Fruit fly (Drosophila melanogaster) whole organism, embryonic: Measurements from ENCODE around the gene Trf4-2.

Experiments
- BtbVII ChIP-seq: fragments of 200-800 bp; sonication (Bioruptor generic); optimal IDR thresholded peaks from 3 replicates; lab custom pipeline; 2017; ENCODE audit warnings: missing biosample characterization, mild to moderate bottlenecking, missing genetic modification characterization
- CG10543 ChIP-seq: fragments of 200-800 bp; sonication (Bioruptor generic); optimal IDR thresholded peaks from 3 replicates; lab custom pipeline; 2017; ENCODE audit warnings: missing biosample characterization, mild to moderate bottlenecking, missing genetic modification characterization, moderate library complexity
- CG11085 ChIP-seq: fragments of 200-800 bp; sonication (Bioruptor generic); IDR thresholded peaks from 2 replicates; pipeline ENCODE4 v1.3.6; 2022; ENCODE audit warnings: missing biosample characterization, missing genetic modification characterization
- CG11723 ChIP-seq: fragments of 200-800 bp; sonication (Bioruptor generic); optimal IDR thresholded peaks from 2 replicates; lab custom pipeline; 2017; ENCODE audit warnings: missing biosample characterization, mild to moderate bottlenecking, missing genetic modification characterization
- CG15601 ChIP-seq: fragments of 200-800 bp; sonication (Bioruptor generic); optimal IDR thresholded peaks from 3 replicates; lab custom pipeline; 2019; ENCODE audit warnings: missing biosample characterization, mild to moderate bottlenecking, missing genetic modification characterization, moderate library complexity
- CG16779 ChIP-seq: fragments of 200-800 bp; sonication (Bioruptor generic); IDR thresholded peaks from 2 replicates; pipeline ENCODE4 v1.3.6; 2022; ENCODE audit warnings: missing biosample characterization, missing genetic modification characterization
- CG1792 ChIP-seq: fragments of 200-800 bp; sonication (Bioruptor generic); optimal IDR thresholded peaks from 2 replicates; lab custom pipeline; 2016; ENCODE audit warnings: missing biosample characterization, missing genetic modification characterization
- CG30403 ChIP-seq: fragments of 200-800 bp; sonication (Bioruptor generic); optimal IDR thresholded peaks from 3 replicates; lab custom pipeline; 2016; ENCODE audit warnings: missing biosample characterization, missing genetic modification characterization
- CG33213 ChIP-seq: fragments of 200-800 bp; sonication (Bioruptor generic); optimal IDR thresholded peaks from 3 replicates; lab custom pipeline; 2016; ENCODE audit warnings: missing biosample characterization, missing genetic modification characterization
- CG42726 ChIP-seq: fragments of 200-800 bp; sonication (Bioruptor generic); IDR thresholded peaks from 2 replicates; pipeline ENCODE4 v1.3.6; 2022; ENCODE audit warnings: missing biosample characterization, missing genetic modification characterization; ENCODE audit not compliant: partially characterized antibody
- CG6654 ChIP-seq: fragments of 200-800 bp; sonication (Bioruptor generic); optimal IDR thresholded peaks from 2 replicates; lab custom pipeline; 2017; ENCODE audit warnings: missing biosample characterization, mild to moderate bottlenecking, missing genetic modification characterization
- CG6791 ChIP-seq: fragments of 200-800 bp; sonication (Bioruptor generic); IDR thresholded peaks from 3 replicates; pipeline ENCODE4 v1.3.6; 2022; ENCODE audit warnings: missing biosample characterization, missing genetic modification characterization; ENCODE audit not compliant: partially characterized antibody
- CG6813 ChIP-seq: fragments of 200-800 bp; sonication (Bioruptor generic); optimal IDR thresholded peaks from 2 replicates; lab custom pipeline; 2017; ENCODE audit warnings: missing biosample characterization, missing genetic modification characterization, mild to moderate bottlenecking, moderate library complexity, missing genetic modification reagents
- CG6854 ChIP-seq: fragments of 200-800 bp; sonication (Bioruptor generic); optimal IDR thresholded peaks from 3 replicates; lab custom pipeline; 2017; ENCODE audit warnings: missing biosample characterization, mild to moderate bottlenecking, missing genetic modification characterization
- CG9817 ChIP-seq: fragments of 200-800 bp; sonication (Bioruptor generic); optimal IDR thresholded peaks from 2 replicates; lab custom pipeline; 2018; ENCODE audit warnings: missing biosample characterization, mild to moderate bottlenecking, missing genetic modification characterization, moderate library complexity
- Chrac-16 ChIP-seq: fragments of 200-800 bp; sonication (Bioruptor generic); optimal IDR thresholded peaks from 3 replicates; lab custom pipeline; 2016; ENCODE audit warnings: missing biosample characterization, missing genetic modification characterization
- Dfd ChIP-seq, 2 experiments: fragments of >200 bp; optimal IDR thresholded peaks; 2 replicates each; lab custom pipeline; 2017; ENCODE audit warnings: missing biosample characterization in 2 of 2, missing genetic modification characterization in 2 of 2
- Dip3 ChIP-seq: fragments of 200-800 bp; sonication (Bioruptor generic); optimal IDR thresholded peaks from 3 replicates; lab custom pipeline; 2016; ENCODE audit warnings: missing biosample characterization, missing genetic modification characterization
- Gsc ChIP-seq: fragments of 200-800 bp; sonication (Bioruptor generic); IDR thresholded peaks from 2 replicates; pipeline ENCODE4 v1.3.6; 2022; ENCODE audit warnings: missing biosample characterization, missing genetic modification characterization
- HLH4C ChIP-seq: fragments of 200-800 bp; sonication (Bioruptor generic); IDR thresholded peaks from 3 replicates; pipeline ENCODE4 v1.3.6; 2022; ENCODE audit warnings: missing biosample characterization, missing genetic modification characterization; ENCODE audit not compliant: partially characterized antibody
- Hmr ChIP-seq: fragments of 200-800 bp; sonication (Bioruptor generic); optimal IDR thresholded peaks from 3 replicates; lab custom pipeline; 2017; ENCODE audit warnings: mild to moderate bottlenecking, missing biosample characterization, missing genetic modification reagents, missing genetic modification characterization
- Hr3 ChIP-seq: fragments of 200-800 bp; sonication (Bioruptor generic); optimal IDR thresholded peaks from 3 replicates; lab custom pipeline; 2016; ENCODE audit warnings: missing biosample characterization, missing genetic modification characterization
- Lhr ChIP-seq: fragments of 200-800 bp; sonication (Bioruptor generic); optimal IDR thresholded peaks from 3 replicates; lab custom pipeline; 2017; ENCODE audit warnings: mild to moderate bottlenecking, missing biosample characterization, missing genetic modification reagents, missing genetic modification characterization
- Med ChIP-seq: fragments of 200-800 bp; sonication (Bioruptor generic); peaks from one replicate; lab custom pipeline; 2016; ENCODE audit warnings: missing biosample characterization, missing genetic modification characterization, mild to moderate bottlenecking, inconsistent platforms, moderate library complexity
- NK7.1 ChIP-seq: fragments of 200-800 bp; sonication (Bioruptor generic); optimal IDR thresholded peaks from 3 replicates; lab custom pipeline; 2016; ENCODE audit warnings: missing biosample characterization, missing genetic modification characterization
- Oaz ChIP-seq: fragments of 200-800 bp; sonication (Bioruptor generic); IDR thresholded peaks from 2 replicates; pipeline ENCODE4 v1.3.6; 2022; ENCODE audit warnings: missing biosample characterization, missing genetic modification characterization
- Sry-β ChIP-seq: fragments of 200-800 bp; sonication (Bioruptor generic); optimal IDR thresholded peaks from 2 replicates; lab custom pipeline; 2018; ENCODE audit warnings: missing biosample characterization, mild to moderate bottlenecking, missing genetic modification characterization, moderate library complexity
- YL-1 ChIP-seq: fragments of 200-800 bp; sonication (Bioruptor generic); optimal IDR thresholded peaks from 3 replicates; lab custom pipeline; 2017; ENCODE audit warnings: missing biosample characterization, mild to moderate bottlenecking, missing genetic modification characterization
- ab ChIP-seq: fragments of 200-800 bp; sonication (Bioruptor generic); optimal IDR thresholded peaks from 2 replicates; lab custom pipeline; 2016; ENCODE audit warnings: missing biosample characterization, missing genetic modification characterization
- caup ChIP-seq: fragments of 200-800 bp; sonication (Bioruptor generic); optimal IDR thresholded peaks from 3 replicates; lab custom pipeline; 2017; ENCODE audit warnings: missing biosample characterization, mild to moderate bottlenecking, missing genetic modification characterization, moderate library complexity; ENCODE audit not compliant: severe bottlenecking
- crc ChIP-seq: fragments of 200-800 bp; sonication (Bioruptor generic); optimal IDR thresholded peaks from 2 replicates; lab custom pipeline; 2016; ENCODE audit warnings: missing biosample characterization, missing genetic modification characterization
- disco-r ChIP-seq: fragments of 200-800 bp; sonication (Bioruptor generic); optimal IDR thresholded peaks from 2 replicates; lab custom pipeline; 2016; ENCODE audit warnings: missing biosample characterization, missing genetic modification characterization
- dm ChIP-seq: fragments of 200-800 bp; sonication (Bioruptor generic); optimal IDR thresholded peaks from 3 replicates; lab custom pipeline; 2016; ENCODE audit warnings: missing biosample characterization, missing genetic modification characterization
- dmrt11E ChIP-seq: fragments of 200-800 bp; sonication (Bioruptor generic); optimal IDR thresholded peaks from 3 replicates; lab custom pipeline; 2018; ENCODE audit warnings: missing biosample characterization, mild to moderate bottlenecking, missing genetic modification characterization, moderate library complexity
- eve ChIP-seq, 2 experiments: fragments of >200 bp; optimal IDR thresholded peaks; 2 replicates each; lab custom pipeline; 2017; ENCODE audit warnings: missing biosample characterization in 2 of 2, missing genetic modification characterization in 2 of 2
- kni ChIP-seq: fragments of 200-800 bp; sonication (Bioruptor generic); optimal IDR thresholded peaks from 3 replicates; lab custom pipeline; 2017; ENCODE audit warnings: mild to moderate bottlenecking, missing biosample characterization, missing genetic modification reagents, missing genetic modification characterization
- lab ChIP-seq: fragments of 200-800 bp; sonication (Bioruptor generic); optimal IDR thresholded peaks from 3 replicates; lab custom pipeline; 2017; ENCODE audit warnings: missing biosample characterization, missing genetic modification characterization, mild to moderate bottlenecking, moderate library complexity, missing genetic modification reagents
- nerfin-1 ChIP-seq: fragments of 200-800 bp; sonication (Bioruptor generic); optimal IDR thresholded peaks from 3 replicates; lab custom pipeline; 2019; ENCODE audit warnings: missing biosample characterization, mild to moderate bottlenecking, missing genetic modification characterization, moderate library complexity
- odd ChIP-seq: fragments of 200-800 bp; sonication (Bioruptor generic); optimal IDR thresholded peaks from 2 replicates; lab custom pipeline; 2017; ENCODE audit warnings: missing biosample characterization, mild to moderate bottlenecking, missing genetic modification characterization
- pum ChIP-seq: fragments of 200-800 bp; sonication (Bioruptor generic); optimal IDR thresholded peaks from 2 replicates; lab custom pipeline; 2016; ENCODE audit warnings: missing biosample characterization, missing genetic modification characterization
- rib ChIP-seq: fragments of 200-800 bp; sonication (Bioruptor generic); IDR thresholded peaks from 2 replicates; pipeline ENCODE4 v1.3.6; 2022; ENCODE audit warnings: missing biosample characterization, missing genetic modification characterization
- ro ChIP-seq: fragments of 200-800 bp; sonication (Bioruptor generic); IDR thresholded peaks from 2 replicates; pipeline ENCODE4 v1.3.6; 2022; ENCODE audit warnings: missing biosample characterization, missing genetic modification characterization
- sens-2 ChIP-seq: fragments of 200-800 bp; sonication (Bioruptor generic); IDR thresholded peaks from 2 replicates; pipeline ENCODE4 v1.3.6; 2022; ENCODE audit warnings: missing biosample characterization, missing genetic modification characterization
- tna ChIP-seq: fragments of 200-800 bp; sonication (Bioruptor generic); IDR thresholded peaks from 2 replicates; pipeline ENCODE4 v1.3.6; 2022; ENCODE audit warnings: missing biosample characterization, missing genetic modification characterization; ENCODE audit not compliant: partially characterized antibody
- twi ChIP-seq: fragments of 200-800 bp; optimal IDR thresholded peaks from 2 replicates; lab custom pipeline; 2019; ENCODE audit warnings: missing biosample characterization, mild to moderate bottlenecking, missing genetic modification characterization, moderate library complexity
- unc-4 ChIP-seq: fragments of 200-800 bp; sonication (Bioruptor generic); IDR thresholded peaks from 2 replicates; pipeline ENCODE4 v1.3.6; 2022; ENCODE audit warnings: missing biosample characterization, missing genetic modification characterization; ENCODE audit not compliant: partially characterized antibody
- usp ChIP-seq: fragments of >200 bp; optimal IDR thresholded peaks from 2 replicates; lab custom pipeline; 2017; ENCODE audit warnings: missing biosample characterization, missing genetic modification characterization
- vnd ChIP-seq: fragments of 200-800 bp; sonication (Bioruptor generic); IDR thresholded peaks from 3 replicates; pipeline ENCODE4 v1.3.6; 2022; ENCODE audit warnings: missing biosample characterization, missing genetic modification characterization; ENCODE audit not compliant: partially characterized antibody
- wek ChIP-seq: fragments of 200-800 bp; sonication (Bioruptor generic); optimal IDR thresholded peaks from 3 replicates; lab custom pipeline; 2018; ENCODE audit warnings: missing biosample characterization, mild to moderate bottlenecking, missing genetic modification characterization, moderate library complexity
- yki ChIP-seq: fragments of >200 bp; optimal IDR thresholded peaks from 3 replicates; lab custom pipeline; 2018

Gene Trf4-2

DNA sequence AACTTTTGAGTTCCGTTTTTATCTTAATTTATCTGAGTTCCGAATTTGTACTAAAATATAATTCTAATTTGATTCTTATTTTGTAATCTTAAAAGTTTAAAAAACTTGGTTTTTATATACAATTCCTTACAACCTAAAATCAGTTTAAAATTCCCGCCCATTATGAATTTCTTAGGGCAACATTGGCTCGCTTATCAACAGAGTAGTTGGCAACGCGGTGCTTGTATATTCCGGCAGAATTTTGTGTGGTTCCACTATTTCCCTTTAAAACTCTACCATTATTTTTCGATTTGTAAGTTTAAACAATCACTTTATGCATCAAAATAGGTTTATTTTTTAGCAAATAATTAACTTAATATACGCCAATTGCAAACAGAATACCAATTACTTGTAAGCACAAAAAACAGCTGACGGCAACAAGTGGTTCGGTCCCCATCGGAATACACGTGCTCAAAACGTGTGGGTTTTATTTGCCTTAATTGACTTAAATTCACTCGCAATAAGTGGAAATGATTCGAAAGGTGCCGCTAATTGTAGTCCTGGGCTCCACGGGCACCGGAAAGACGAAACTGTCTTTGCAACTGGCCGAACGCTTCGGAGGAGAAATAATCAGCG lies 48.1 kb upstream of the Trf4-2 start, which contains the start of the genes CG11089 and CG31381 (continued):
- TF ChIP-seq nerfin-1 (tag; lab: Kevin White, UChicago): no peak
- no peak for TF ChIP-seq CG42726 (GFP tag; lab: Robert Waterston, UW)
- no peak for TF ChIP-seq ab (GFP tag; lab: Kevin White, UChicago)
- TF ChIP-seq YL-1 (GFP tag; lab: Kevin White, UChicago): no peak
- no peak for TF ChIP-seq kni
- no peak for TF ChIP-seq CG15601 (tag; lab: Kevin White, UChicago)
- TF ChIP-seq sens-2 (GFP tag; lab: Robert Waterston, UW): no peak
- TF ChIP-seq CG6854 (GFP tag; lab: Kevin White, UChicago): no peak
- no peak for TF ChIP-seq HLH4C (GFP tag; lab: Robert Waterston, UW)
- TF ChIP-seq CG1792 (GFP tag; lab: Kevin White, UChicago): no peak
- TF ChIP-seq tna (GFP tag; lab: Robert Waterston, UW): no peak
- no peak for TF ChIP-seq CG30403
- TF ChIP-seq usp (GFP tag; lab: Kevin White, UChicago): no peak
- peak; percentile 45 for TF ChIP-seq caup (GFP tag; lab: Kevin White, UChicago)
- TF ChIP-seq pum: no peak
- TF ChIP-seq unc-4 (GFP tag; lab: Robert Waterston, UW): peak; percentile 16; the same call in 1 of the 2 replicates
- TF ChIP-seq eve (GFP tag; optimal IDR thresholded peaks at IDR 0.05; lab: Kevin White, UChicago): no peak
- no peak for TF ChIP-seq CG16779 (GFP tag; lab: Robert Waterston, UW)
- TF ChIP-seq CG9817 (tag; lab: Kevin White, UChicago): no peak
- no peak for TF ChIP-seq Dip3
- no peak for TF ChIP-seq Oaz (GFP tag; lab: Robert Waterston, UW)
- no peak for TF ChIP-seq CG11723 (GFP tag; lab: Kevin White, UChicago)
- TF ChIP-seq dmrt11E (tag; lab: Kevin White, UChicago): no peak
- TF ChIP-seq Dfd (GFP tag; optimal IDR thresholded peaks at IDR 0.05; lab: Kevin White, UChicago): no peak
- no peak for TF ChIP-seq BtbVII (GFP tag; lab: Kevin White, UChicago)
- TF ChIP-seq Hmr (GFP tag; lab: Kevin White, UChicago): no peak
- TF ChIP-seq NK7.1 (GFP tag; lab: Kevin White, UChicago): no peak
- no peak for TF ChIP-seq ro (GFP tag; lab: Robert Waterston, UW)
- TF ChIP-seq Med (GFP tag; lab: Kevin White, UChicago): no peak
- TF ChIP-seq wek (GFP tag; lab: Kevin White, UChicago): no peak
- no peak for TF ChIP-seq CG33213 (GFP tag; lab: Kevin White, UChicago)
- TF ChIP-seq Gsc (GFP tag; lab: Robert Waterston, UW): no peak
- TF ChIP-seq disco-r (GFP tag; lab: Kevin White, UChicago): no peak
- TF ChIP-seq Sry-β (GFP tag; lab: Kevin White, UChicago): no peak
- TF ChIP-seq yki (lab: Kevin White, UChicago): no peak
- TF ChIP-seq CG10543: no peak
- no peak for TF ChIP-seq vnd
- no peak for TF ChIP-seq CG6654
- no peak for TF ChIP-seq CG6813 (GFP tag; lab: Kevin White, UChicago)
- TF ChIP-seq odd (GFP tag; lab: Kevin White, UChicago): no peak
- no peak for TF ChIP-seq Chrac-16 (GFP tag; lab: Kevin White, UChicago)
- no peak for TF ChIP-seq CG11085 (GFP tag; lab: Robert Waterston, UW)
- no peak for TF ChIP-seq lab (GFP tag; lab: Kevin White, UChicago)
- no peak for TF ChIP-seq Lhr (GFP tag; lab: Kevin White, UChicago)
- no peak for TF ChIP-seq crc (GFP tag; lab: Kevin White, UChicago)
- TF ChIP-seq rib (GFP tag; lab: Robert Waterston, UW): no peak
- TF ChIP-seq Hr3 (GFP tag; lab: Kevin White, UChicago): no peak
- TF ChIP-seq dm (GFP tag; lab: Kevin White, UChicago): peak; percentile 89
- no peak for TF ChIP-seq twi (tag; lab: Kevin White, UChicago)
- TF ChIP-seq CG6791 (GFP tag; lab: Robert Waterston, UW): no peak
